Fruit fly (Drosophila melanogaster) whole organism, embryonic: ENCODE measurements around the gene ari-1.
A peak's percentile ranks its signal among the peaks of the same experiment; 100 is the strongest.

Source experiments
- CG1024 ChIP-seq: fragments of 200-800 bp; sonication (Bioruptor generic); IDR thresholded peaks from 2 replicates; pipeline ENCODE4 v1.3.6; 2022; ENCODE audit warnings: missing biosample characterization, missing genetic modification characterization
- CG10565 ChIP-seq: fragments of 200-800 bp; sonication (Bioruptor generic); optimal IDR thresholded peaks from 3 replicates; lab custom pipeline; 2016; ENCODE audit warnings: missing biosample characterization, mild to moderate bottlenecking, missing genetic modification characterization
- CG11456 ChIP-seq: fragments of 200-800 bp; sonication (Bioruptor generic); IDR thresholded peaks from 3 replicates; pipeline ENCODE4 v1.3.6; 2022; ENCODE audit warnings: missing biosample characterization, missing genetic modification characterization
- CG15514 ChIP-seq: fragments of 200-800 bp; sonication (Bioruptor generic); optimal IDR thresholded peaks from 3 replicates; lab custom pipeline; 2017; ENCODE audit warnings: missing biosample characterization, missing genetic modification characterization, mild to moderate bottlenecking, moderate library complexity, missing genetic modification reagents
- CG2116 ChIP-seq: fragments of 200-800 bp; sonication (Bioruptor generic); optimal IDR thresholded peaks from 3 replicates; lab custom pipeline; 2018; ENCODE audit warnings: missing biosample characterization, mild to moderate bottlenecking, missing genetic modification characterization
- CG2199 ChIP-seq: fragments of 200-800 bp; sonication (Bioruptor generic); IDR thresholded peaks from 3 replicates; pipeline ENCODE4 v1.3.6; 2022; ENCODE audit warnings: missing biosample characterization, missing genetic modification characterization
- CG30403 ChIP-seq: fragments of 200-800 bp; sonication (Bioruptor generic); optimal IDR thresholded peaks from 3 replicates; lab custom pipeline; 2016; ENCODE audit warnings: missing biosample characterization, missing genetic modification characterization
- CG31365 ChIP-seq: fragments of 200-800 bp; sonication (Bioruptor generic); optimal IDR thresholded peaks from 2 replicates; lab custom pipeline; 2018; ENCODE audit warnings: missing biosample characterization, mild to moderate bottlenecking, missing genetic modification characterization
- CG34224 ChIP-seq: fragments of 200-800 bp; sonication (Bioruptor generic); IDR thresholded peaks from 3 replicates; pipeline ENCODE4 v1.3.6; 2022; ENCODE audit warnings: missing biosample characterization, missing genetic modification characterization; ENCODE audit not compliant: partially characterized antibody
- CG34376 ChIP-seq: fragments of 200-800 bp; sonication (Bioruptor generic); optimal IDR thresholded peaks from 2 replicates; lab custom pipeline; 2018; ENCODE audit warnings: missing biosample characterization, mild to moderate bottlenecking, missing genetic modification characterization
- CG3726 ChIP-seq: fragments of 200-800 bp; sonication (Bioruptor generic); IDR thresholded peaks from 3 replicates; pipeline ENCODE4, ENCODE4 v1.3.6; 2022; ENCODE audit warnings: missing biosample characterization, missing genetic modification characterization
- CG3838 ChIP-seq: fragments of 200-800 bp; sonication (Bioruptor generic); optimal IDR thresholded peaks from 3 replicates; lab custom pipeline; 2016; ENCODE audit warnings: missing biosample characterization, missing genetic modification characterization
- CG3995 ChIP-seq: fragments of 200-800 bp; sonication (Bioruptor generic); optimal IDR thresholded peaks from 3 replicates; lab custom pipeline; 2016; ENCODE audit warnings: missing biosample characterization, missing genetic modification characterization
- CG43689 ChIP-seq: fragments of 200-800 bp; sonication (Bioruptor generic); IDR thresholded peaks from 2 replicates; pipeline ENCODE4 v1.3.6; 2022; ENCODE audit warnings: missing biosample characterization, missing genetic modification characterization
- CG6683 ChIP-seq: fragments of 200-800 bp; sonication (Bioruptor generic); optimal IDR thresholded peaks from 2 replicates; lab custom pipeline; 2017; ENCODE audit warnings: missing biosample characterization, mild to moderate bottlenecking, missing genetic modification characterization, missing genetic modification reagents
- CG7963 ChIP-seq: fragments of 200-800 bp; sonication (Bioruptor generic); IDR thresholded peaks from 3 replicates; pipeline ENCODE4 v1.3.6; 2022; ENCODE audit warnings: missing biosample characterization, missing genetic modification characterization; ENCODE audit not compliant: partially characterized antibody
- CG8290 ChIP-seq, 3 experiments: fragments of 200-800 bp; sonication (Bioruptor generic); optimal IDR thresholded peaks; 2 replicates each; lab custom pipeline; 2016 to 2019; ENCODE audit warnings: missing biosample characterization in 3 of 3, missing genetic modification characterization in 3 of 3, mild to moderate bottlenecking in 2 of 3, moderate library complexity in 1 of 3
- Dll ChIP-seq: fragments of 200-800 bp; sonication (Bioruptor generic); IDR thresholded peaks from 4 replicates; pipeline ENCODE4 v1.3.6; 2022; ENCODE audit warnings: missing biosample characterization, missing genetic modification characterization; ENCODE audit not compliant: partially characterized antibody
- Doc3 ChIP-seq: fragments of 200-800 bp; sonication (Bioruptor generic); IDR thresholded peaks from 3 replicates; pipeline ENCODE4 v1.3.6; 2022; ENCODE audit warnings: missing biosample characterization, missing genetic modification characterization; ENCODE audit not compliant: partially characterized antibody
- Drgx ChIP-seq: fragments of 200-800 bp; sonication (Bioruptor generic); IDR thresholded peaks from 2 replicates; pipeline ENCODE4 v1.3.6; 2022; ENCODE audit warnings: missing biosample characterization, missing genetic modification characterization
- E2f2 ChIP-seq: fragments of 200-800 bp; sonication (Bioruptor generic); IDR thresholded peaks from 2 replicates; pipeline ENCODE4 v1.3.6; 2022; ENCODE audit warnings: missing biosample characterization, missing genetic modification characterization
- GATAe ChIP-seq: fragments of 200-800 bp; sonication (Bioruptor generic); conservative IDR thresholded peaks from 2 replicates; pipeline ENCODE4 v1.3.6; 2022; ENCODE audit warnings: missing biosample characterization, missing genetic modification characterization
- HmgZ ChIP-seq: fragments of 200-800 bp; sonication (Bioruptor generic); optimal IDR thresholded peaks from 2 replicates; lab custom pipeline; 2018; ENCODE audit warnings: missing biosample characterization, mild to moderate bottlenecking, missing genetic modification characterization
- Hmx ChIP-seq: fragments of 200-800 bp; sonication (Bioruptor generic); optimal IDR thresholded peaks from 2 replicates; lab custom pipeline; 2016; ENCODE audit warnings: missing biosample characterization, missing genetic modification characterization
- Nf-YB ChIP-seq: fragments of 200-800 bp; sonication (Bioruptor generic); optimal IDR thresholded peaks from 3 replicates; lab custom pipeline; 2019; ENCODE audit warnings: missing biosample characterization, mild to moderate bottlenecking, missing genetic modification characterization, moderate library complexity
- NfI ChIP-seq: fragments of 200-800 bp; sonication (Bioruptor generic); optimal IDR thresholded peaks from 3 replicates; lab custom pipeline; 2018; ENCODE audit warnings: missing biosample characterization, mild to moderate bottlenecking, missing genetic modification characterization, moderate library complexity
- Poxn ChIP-seq: fragments of 200-800 bp; sonication (Bioruptor generic); IDR thresholded peaks from 2 replicates; pipeline ENCODE4 v1.3.6; 2022; ENCODE audit warnings: missing biosample characterization, missing genetic modification characterization
- Ravus ChIP-seq: fragments of 200-800 bp; sonication (Bioruptor generic); IDR thresholded peaks from 2 replicates; pipeline ENCODE4 v1.3.6; 2022; ENCODE audit warnings: missing biosample characterization, missing genetic modification characterization
- YL-1 ChIP-seq: fragments of 200-800 bp; sonication (Bioruptor generic); optimal IDR thresholded peaks from 3 replicates; lab custom pipeline; 2017; ENCODE audit warnings: missing biosample characterization, mild to moderate bottlenecking, missing genetic modification characterization
- al ChIP-seq: fragments of 200-800 bp; sonication (Bioruptor generic); IDR thresholded peaks from 2 replicates; pipeline ENCODE4 v1.3.6; 2022; ENCODE audit warnings: missing biosample characterization, missing genetic modification characterization
- bcd ChIP-seq: fragments of 200-800 bp; sonication (Bioruptor generic); optimal IDR thresholded peaks from 2 replicates; lab custom pipeline; 2017; ENCODE audit warnings: missing biosample characterization, mild to moderate bottlenecking, missing genetic modification characterization
- br ChIP-seq: fragments of >200 bp; optimal IDR thresholded peaks from 2 replicates; lab custom pipeline; 2017
- dimm ChIP-seq: fragments of 200-800 bp; sonication (Bioruptor generic); IDR thresholded peaks from 2 replicates; pipeline ENCODE4 v1.3.6; 2022; ENCODE audit warnings: missing biosample characterization, missing genetic modification characterization
- exex ChIP-seq: fragments of 200-800 bp; sonication (Bioruptor generic); optimal IDR thresholded peaks from 4 replicates; lab custom pipeline; 2018; ENCODE audit warnings: missing biosample characterization, mild to moderate bottlenecking, missing genetic modification characterization, moderate library complexity
- gem ChIP-seq: fragments of 200-800 bp; sonication (Bioruptor generic); optimal IDR thresholded peaks from 2 replicates; lab custom pipeline; 2019; ENCODE audit warnings: missing biosample characterization, mild to moderate bottlenecking, missing genetic modification characterization, moderate library complexity
- jumu ChIP-seq: fragments of 200-800 bp; sonication (Bioruptor generic); optimal IDR thresholded peaks from 3 replicates; lab custom pipeline; 2016; ENCODE audit warnings: missing biosample characterization, missing genetic modification characterization
- mirr ChIP-seq: fragments of 200-800 bp; sonication (Bioruptor generic); optimal IDR thresholded peaks from 3 replicates; lab custom pipeline; 2018; ENCODE audit warnings: missing biosample characterization, mild to moderate bottlenecking, missing genetic modification characterization
- nerfin-2 ChIP-seq: fragments of 200-800 bp; sonication (Bioruptor generic); IDR thresholded peaks from 2 replicates; pipeline ENCODE4 v1.3.6; 2022; ENCODE audit warnings: missing biosample characterization, missing genetic modification characterization; ENCODE audit not compliant: partially characterized antibody
- nmo ChIP-seq: fragments of 200-800 bp; sonication (Bioruptor generic); optimal IDR thresholded peaks from 2 replicates; lab custom pipeline; 2018; ENCODE audit warnings: missing biosample characterization, mild to moderate bottlenecking, missing genetic modification characterization, moderate library complexity
- nom ChIP-seq: fragments of 200-800 bp; sonication (Bioruptor generic); optimal IDR thresholded peaks from 2 replicates; lab custom pipeline; 2017; ENCODE audit warnings: missing biosample characterization, missing genetic modification characterization, mild to moderate bottlenecking, moderate library complexity, missing genetic modification reagents
- ranshi ChIP-seq: fragments of 200-800 bp; sonication (Bioruptor generic); IDR thresholded peaks from 2 replicates; pipeline ENCODE4 v1.3.6; 2022; ENCODE audit warnings: missing biosample characterization, missing genetic modification characterization
- sd ChIP-seq: fragments of 200-800 bp; sonication (Bioruptor generic); optimal IDR thresholded peaks from 3 replicates; lab custom pipeline; 2018; ENCODE audit warnings: missing biosample characterization, mild to moderate bottlenecking, missing genetic modification characterization, moderate library complexity
- sr ChIP-seq: fragments of 200-800 bp; sonication (Bioruptor generic); IDR thresholded peaks from 3 replicates; pipeline ENCODE4 v1.3.6; 2022; ENCODE audit warnings: missing biosample characterization, missing genetic modification characterization
- stwl ChIP-seq: fragments of 200-800 bp; sonication (Bioruptor generic); optimal IDR thresholded peaks from 3 replicates; lab custom pipeline; 2018; ENCODE audit warnings: missing biosample characterization, mild to moderate bottlenecking, missing genetic modification characterization, moderate library complexity
- tap ChIP-seq: fragments of 200-800 bp; optimal IDR thresholded peaks from 3 replicates; lab custom pipeline; 2019; ENCODE audit warnings: missing biosample characterization, mild to moderate bottlenecking, missing genetic modification characterization, moderate library complexity
- ttk ChIP-seq: fragments of 200-800 bp; sonication (Bioruptor generic); IDR thresholded peaks from 2 replicates; pipeline ENCODE4 v2.1.2; 2022; ENCODE audit warnings: missing biosample characterization, missing genetic modification characterization
- tx ChIP-seq: fragments of 200-800 bp; sonication (Bioruptor generic); optimal IDR thresholded peaks from 2 replicates; lab custom pipeline; 2016; ENCODE audit warnings: missing biosample characterization, missing genetic modification characterization

The ari-1 gene

DNA sequence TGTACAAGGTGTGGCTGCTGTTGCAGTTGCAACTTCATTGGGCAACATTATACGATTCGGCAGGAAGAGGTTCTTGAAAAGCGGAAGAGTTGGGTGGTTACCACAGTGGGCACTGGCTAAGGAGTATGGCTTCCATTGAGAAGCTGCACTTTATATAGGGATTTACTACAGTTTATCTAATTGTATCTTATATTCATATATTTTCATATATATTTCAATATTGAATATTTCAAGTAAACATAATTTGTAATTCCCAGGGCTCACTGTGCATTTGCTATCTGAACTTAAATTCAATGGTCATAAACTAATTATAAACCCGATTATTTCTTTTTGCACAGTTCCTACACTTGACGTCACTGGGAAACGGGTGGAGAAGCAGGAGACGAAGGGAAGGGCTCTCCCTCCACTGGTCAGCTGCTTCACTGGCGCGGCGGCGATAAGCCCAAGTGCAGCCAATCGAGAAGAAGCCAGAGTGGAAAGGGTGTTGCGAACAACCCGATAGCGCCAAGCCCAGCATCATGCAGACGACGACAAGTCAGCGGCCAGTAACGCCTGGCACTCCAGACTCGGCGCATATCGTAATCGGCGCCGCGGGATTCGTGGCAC is 42.7 kb downstream of the ari-1 start (continued):
- TF ChIP-seq sr (GFP tag; lab: Robert Waterston, UW), result no peak
- TF ChIP-seq CG1024 (GFP tag; lab: Robert Waterston, UW), result 0 out of 2 replicates have a peak, but pooled peaks have one; percentile 6
- TF ChIP-seq NfI (GFP tag; lab: Kevin White, UChicago), result peak; percentile 35
- peak; percentile 40; the same call in 1 of the 2 replicates for TF ChIP-seq ranshi
- peak; percentile 11 for TF ChIP-seq CG15514
- TF ChIP-seq bcd, result peak; percentile 42
- TF ChIP-seq E2f2 (GFP tag; lab: Robert Waterston, UW), result peak; percentile 35; the same call in 1 of the 2 replicates
- TF ChIP-seq Poxn (GFP tag; lab: Robert Waterston, UW), result 0 out of 2 replicates have a peak, but pooled peaks have one; percentile 17

DNA sequence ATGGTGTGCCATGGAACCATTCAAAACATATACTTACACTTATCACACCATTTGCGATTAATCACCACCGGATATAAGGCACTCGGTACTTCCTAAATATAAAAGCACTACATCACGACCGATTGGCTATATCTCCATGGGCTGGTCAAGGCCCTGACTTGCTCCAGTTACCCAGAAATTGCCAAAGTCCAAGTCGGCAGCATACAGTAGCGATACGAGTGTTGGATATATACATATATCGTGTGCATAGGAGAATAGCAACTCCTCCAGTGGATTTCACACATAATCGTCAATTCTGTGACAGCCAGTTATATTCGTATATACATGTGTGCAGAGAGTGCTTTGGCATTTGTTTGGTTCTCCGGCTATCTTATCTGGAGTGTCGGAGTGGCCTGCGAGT is 43.5 kb downstream of the ari-1 start:
- TF ChIP-seq nom (GFP tag; lab: Kevin White, UChicago), result peak; percentile 13
- peak; percentile 72 for TF ChIP-seq mirr
- peak; percentile 36 for TF ChIP-seq CG34376 (GFP tag; lab: Kevin White, UChicago)
- TF ChIP-seq CG3995 (GFP tag; lab: Kevin White, UChicago), result peak; percentile 80
- TF ChIP-seq CG3726 (GFP tag; lab: Robert Waterston, UW), result no peak
- TF ChIP-seq exex, result peak; percentile 65
- TF ChIP-seq GATAe (GFP tag; lab: Robert Waterston, UW), result peak; percentile 22; the same call in 1 of the 2 replicates
- no peak for TF ChIP-seq tap (tag; lab: Kevin White, UChicago)

DNA sequence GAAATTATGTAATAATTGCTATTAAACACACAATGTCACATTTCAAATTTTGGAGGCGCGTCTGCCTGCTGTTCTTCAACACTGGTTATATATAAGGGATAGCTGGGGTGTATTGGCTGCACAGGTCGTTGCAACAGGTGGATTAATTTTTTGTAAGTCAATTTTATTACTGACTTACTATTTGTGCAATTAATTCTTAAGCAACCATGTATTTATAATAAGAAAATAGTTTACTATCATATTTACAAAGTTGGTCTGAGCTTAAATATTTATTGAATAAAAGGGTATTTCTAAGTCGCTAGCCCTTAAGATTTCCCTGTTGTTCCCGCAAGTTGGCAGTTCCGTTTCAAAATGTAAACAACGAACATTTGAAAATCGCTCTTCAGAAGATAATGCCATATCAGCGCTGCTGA is 44.8 kb downstream of the ari-1 start, which contains the start of gene RhoGAP16F:
RhoGAP16F (plus strand) TSS at position 336 of the 413 bp plus-strand sequence.
- TF ChIP-seq al, result peak; percentile 80
- TF ChIP-seq br (lab: Kevin White, UChicago), result no peak
- TF ChIP-seq CG10565 (GFP tag; lab: Kevin White, UChicago), result peak; percentile 9
- 0 out of 3 replicates have a peak, but pooled peaks have one; percentile 34 for TF ChIP-seq CG2199 (GFP tag; lab: Robert Waterston, UW)
- TF ChIP-seq Ravus (GFP tag; lab: Robert Waterston, UW), result peak; percentile 48
- peak; percentile 57 for TF ChIP-seq Nf-YB (GFP tag; lab: Kevin White, UChicago)
- peak; percentile 54 for TF ChIP-seq Hmx (GFP tag; lab: Kevin White, UChicago)
- TF ChIP-seq CG43689, result peak; percentile 19; the same call in 1 of the 2 replicates
- TF ChIP-seq CG8290 (GFP tag; optimal IDR thresholded peaks at IDR 0.05; lab: Kevin White, UChicago), result peak; percentile 79
- TF ChIP-seq CG8290 (tag; optimal IDR thresholded peaks at IDR 0.05; lab: Kevin White, UChicago), result peak; percentile 49 to 69
- no peak for TF ChIP-seq CG34224
- peak; percentile 65 for TF ChIP-seq tx (GFP tag; lab: Kevin White, UChicago)
- TF ChIP-seq sd (tag; lab: Kevin White, UChicago), result peak; percentile 58
- peak; percentile 42 for TF ChIP-seq stwl (tag; lab: Kevin White, UChicago)
- TF ChIP-seq nmo, result peak; percentile 90
- TF ChIP-seq YL-1 (GFP tag; lab: Kevin White, UChicago), result peak; percentile 12
- peak; percentile 79 for TF ChIP-seq ttk
- no peak for TF ChIP-seq Doc3
- peak; percentile 92 for TF ChIP-seq gem (tag; lab: Kevin White, UChicago)
- TF ChIP-seq CG31365 (tag; lab: Kevin White, UChicago), result peak; percentile 44
- peak; percentile 67 for TF ChIP-seq jumu (GFP tag; lab: Kevin White, UChicago)
- TF ChIP-seq dimm (GFP tag; lab: Robert Waterston, UW), result peak; percentile 48; the same call in 1 of the 2 replicates
- no peak for TF ChIP-seq Dll (GFP tag; lab: Robert Waterston, UW)
- TF ChIP-seq CG3838, result peak; percentile 67
- no peak for TF ChIP-seq nerfin-2 (GFP tag; lab: Robert Waterston, UW)
- peak; percentile 73 for TF ChIP-seq CG11456 (GFP tag; lab: Robert Waterston, UW)
- TF ChIP-seq CG2116 (GFP tag; lab: Kevin White, UChicago), result peak; percentile 60
- no peak for TF ChIP-seq CG7963 (GFP tag; lab: Robert Waterston, UW)
- peak; percentile 91 for TF ChIP-seq CG30403
- peak; percentile 87 for TF ChIP-seq HmgZ (tag; lab: Kevin White, UChicago)
- peak; percentile 63 for TF ChIP-seq Drgx (GFP tag; lab: Robert Waterston, UW)
- peak; percentile 55 for TF ChIP-seq CG6683 (GFP tag; lab: Kevin White, UChicago)
